Fruit fly (Drosophila melanogaster) whole organism, embryonic: ENCODE measurements around the gene GstZ1.

ENCODE experiments used
- Bteb2 ChIP-seq: fragments of 200-800 bp; sonication (Bioruptor generic); optimal IDR thresholded peaks from 2 replicates; lab custom pipeline; 2016; ENCODE audit warnings: missing biosample characterization, missing genetic modification characterization
- CG10267 ChIP-seq: fragments of 200-800 bp; sonication (Bioruptor generic); optimal IDR thresholded peaks from 2 replicates; lab custom pipeline; 2018; ENCODE audit warnings: missing biosample characterization, mild to moderate bottlenecking, missing genetic modification characterization, moderate library complexity
- CG11093 ChIP-seq: fragments of 200-800 bp; sonication (Bioruptor generic); IDR thresholded peaks from 3 replicates; pipeline ENCODE4 v1.3.6; 2022; ENCODE audit warnings: missing biosample characterization, missing genetic modification characterization
- CG11456 ChIP-seq: fragments of 200-800 bp; sonication (Bioruptor generic); IDR thresholded peaks from 3 replicates; pipeline ENCODE4 v1.3.6; 2022; ENCODE audit warnings: missing biosample characterization, missing genetic modification characterization
- CG11504 ChIP-seq: fragments of 200-800 bp; sonication (Bioruptor generic); optimal IDR thresholded peaks from 3 replicates; lab custom pipeline; 2019; ENCODE audit warnings: missing biosample characterization, mild to moderate bottlenecking, missing genetic modification characterization, moderate library complexity
- CG12659 ChIP-seq: fragments of 200-800 bp; sonication (Bioruptor generic); optimal IDR thresholded peaks from 3 replicates; lab custom pipeline; 2017; ENCODE audit warnings: mild to moderate bottlenecking, missing biosample characterization, missing genetic modification reagents, missing genetic modification characterization
- CG13287 ChIP-seq: fragments of 200-800 bp; sonication (Bioruptor generic); IDR thresholded peaks from 2 replicates; pipeline ENCODE4 v1.3.6; 2022; ENCODE audit warnings: missing biosample characterization, missing genetic modification characterization; ENCODE audit not compliant: partially characterized antibody
- CG14441 ChIP-seq: fragments of 200-800 bp; sonication (Bioruptor generic); IDR thresholded peaks from 2 replicates; pipeline ENCODE4 v1.3.6; 2022; ENCODE audit warnings: missing biosample characterization, missing genetic modification characterization
- CG14965 ChIP-seq: fragments of 200-800 bp; sonication (Bioruptor generic); optimal IDR thresholded peaks from 2 replicates; lab custom pipeline; 2016; ENCODE audit warnings: missing biosample characterization, missing genetic modification characterization, borderline replicate concordance
- CG15269 ChIP-seq: fragments of 200-800 bp; sonication (Bioruptor generic); optimal IDR thresholded peaks from 2 replicates; lab custom pipeline; 2018; ENCODE audit warnings: missing biosample characterization, mild to moderate bottlenecking, missing genetic modification characterization, moderate library complexity
- CG15696 ChIP-seq: fragments of 200-800 bp; sonication (Bioruptor generic); optimal IDR thresholded peaks from 2 replicates; lab custom pipeline; 2019; ENCODE audit warnings: missing biosample characterization, mild to moderate bottlenecking, missing genetic modification characterization, moderate library complexity
- CG18262 ChIP-seq: fragments of 200-800 bp; optimal IDR thresholded peaks from 3 replicates; lab custom pipeline; 2019; ENCODE audit warnings: missing biosample characterization, mild to moderate bottlenecking, missing genetic modification characterization, moderate library complexity
- CG18476 ChIP-seq: fragments of 200-800 bp; sonication (Bioruptor generic); optimal IDR thresholded peaks from 2 replicates; lab custom pipeline; 2016; ENCODE audit warnings: missing biosample characterization, mild to moderate bottlenecking, missing genetic modification characterization
- CG18619 ChIP-seq: fragments of 200-800 bp; sonication (Bioruptor generic); optimal IDR thresholded peaks from 3 replicates; lab custom pipeline; 2017; ENCODE audit warnings: missing biosample characterization, mild to moderate bottlenecking, missing genetic modification characterization
- CG2678 ChIP-seq: fragments of 200-800 bp; sonication (Bioruptor generic); optimal IDR thresholded peaks from 3 replicates; lab custom pipeline; 2019; ENCODE audit warnings: missing biosample characterization, mild to moderate bottlenecking, missing genetic modification characterization, moderate library complexity
- CG32767 ChIP-seq: fragments of 200-800 bp; sonication (Bioruptor generic); IDR thresholded peaks from 2 replicates; pipeline ENCODE4 v1.3.6; 2022; ENCODE audit warnings: missing biosample characterization, missing genetic modification characterization
- CG3847 ChIP-seq: fragments of 200-800 bp; sonication (Bioruptor generic); IDR thresholded peaks from 2 replicates; pipeline ENCODE4 v1.3.6; 2022; ENCODE audit warnings: missing biosample characterization, missing genetic modification characterization
- CG4328 ChIP-seq: fragments of 200-800 bp; sonication (Bioruptor generic); optimal IDR thresholded peaks from 3 replicates; lab custom pipeline; 2017; ENCODE audit warnings: missing biosample characterization, missing genetic modification reagents, missing genetic modification characterization
- CG7963 ChIP-seq: fragments of 200-800 bp; sonication (Bioruptor generic); IDR thresholded peaks from 3 replicates; pipeline ENCODE4 v1.3.6; 2022; ENCODE audit warnings: missing biosample characterization, missing genetic modification characterization; ENCODE audit not compliant: partially characterized antibody
- CG8924 ChIP-seq: fragments of 200-800 bp; optimal IDR thresholded peaks from 3 replicates; lab custom pipeline; 2019; ENCODE audit warnings: missing biosample characterization, mild to moderate bottlenecking, missing genetic modification characterization, moderate library complexity
- CG9817 ChIP-seq: fragments of 200-800 bp; sonication (Bioruptor generic); optimal IDR thresholded peaks from 2 replicates; lab custom pipeline; 2018; ENCODE audit warnings: missing biosample characterization, mild to moderate bottlenecking, missing genetic modification characterization, moderate library complexity
- CoRest ChIP-seq: fragments of 200-800 bp; sonication (Bioruptor generic); optimal IDR thresholded peaks from 3 replicates; lab custom pipeline; 2018; ENCODE audit warnings: missing biosample characterization, mild to moderate bottlenecking, missing genetic modification characterization, moderate library complexity
- D19A ChIP-seq: fragments of 200-800 bp; optimal IDR thresholded peaks from 3 replicates; lab custom pipeline; 2019; ENCODE audit warnings: missing biosample characterization, mild to moderate bottlenecking, missing genetic modification characterization, moderate library complexity
- Fer1 ChIP-seq: fragments of 200-800 bp; sonication (Bioruptor generic); optimal IDR thresholded peaks from 2 replicates; lab custom pipeline; 2017; ENCODE audit warnings: missing biosample characterization, mild to moderate bottlenecking, missing genetic modification characterization
- Fer3 ChIP-seq: fragments of 200-800 bp; sonication (Bioruptor generic); optimal IDR thresholded peaks from 2 replicates; lab custom pipeline; 2018; ENCODE audit warnings: missing biosample characterization, mild to moderate bottlenecking, missing genetic modification characterization, moderate library complexity
- Hr78 ChIP-seq, 2 experiments: fragments of 200-800 bp in 1 of 2; fragments of >200 bp in 1 of 2; sonication (Bioruptor generic) in 1 of 2; optimal IDR thresholded peaks; 2 replicates each; lab custom pipeline; 2017 to 2019; ENCODE audit warnings: missing biosample characterization in 2 of 2, missing genetic modification characterization in 2 of 2, mild to moderate bottlenecking in 1 of 2, moderate library complexity in 1 of 2
- Mad ChIP-seq: fragments of 200-800 bp; sonication (Bioruptor generic); optimal IDR thresholded peaks from 2 replicates; lab custom pipeline; 2016; ENCODE audit warnings: missing biosample characterization, missing genetic modification characterization
- Mrtf ChIP-seq: fragments of 200-800 bp; sonication (Bioruptor generic); IDR thresholded peaks from 3 replicates; pipeline ENCODE4 v1.3.6; 2022; ENCODE audit warnings: missing biosample characterization, missing genetic modification characterization
- Ssrp ChIP-seq: fragments of 200-800 bp; sonication (Bioruptor generic); optimal IDR thresholded peaks from 2 replicates; lab custom pipeline; 2018; ENCODE audit warnings: missing biosample characterization, mild to moderate bottlenecking, missing genetic modification characterization, moderate library complexity
- amos ChIP-seq: fragments of 200-800 bp; sonication (Bioruptor generic); IDR thresholded peaks from 2 replicates; pipeline ENCODE4 v1.3.6; 2022; ENCODE audit warnings: missing biosample characterization, missing genetic modification characterization; ENCODE audit not compliant: partially characterized antibody
- bsh ChIP-seq, 2 experiments: fragments of 200-800 bp; sonication (Bioruptor generic); optimal IDR thresholded peaks; 2 replicates each; lab custom pipeline; 2017 to 2018; ENCODE audit warnings: mild to moderate bottlenecking in 2 of 2, missing biosample characterization in 2 of 2, missing genetic modification characterization in 2 of 2, moderate library complexity in 1 of 2
- chif ChIP-seq, 2 experiments: fragments of 200-800 bp; sonication (Bioruptor generic); optimal IDR thresholded peaks; 3 replicates each; lab custom pipeline; 2016; ENCODE audit warnings: missing biosample characterization in 2 of 2, missing genetic modification characterization in 2 of 2
- corto ChIP-seq: fragments of 200-800 bp; sonication (Bioruptor generic); optimal IDR thresholded peaks from 2 replicates; lab custom pipeline; 2016; ENCODE audit warnings: missing biosample characterization, mild to moderate bottlenecking, missing genetic modification characterization, moderate library complexity
- fd96Cb ChIP-seq: fragments of 200-800 bp; sonication (Bioruptor generic); optimal IDR thresholded peaks from 2 replicates; lab custom pipeline; 2018; ENCODE audit warnings: missing biosample characterization, mild to moderate bottlenecking, missing genetic modification characterization, moderate library complexity
- ind ChIP-seq: fragments of 200-800 bp; sonication (Bioruptor generic); optimal IDR thresholded peaks from 3 replicates; lab custom pipeline; 2016; ENCODE audit warnings: missing biosample characterization, missing genetic modification characterization
- jing ChIP-seq: fragments of 200-800 bp; sonication (Bioruptor generic); optimal IDR thresholded peaks from 2 replicates; lab custom pipeline; 2018; ENCODE audit warnings: missing biosample characterization, mild to moderate bottlenecking, missing genetic modification characterization
- jumu ChIP-seq: fragments of 200-800 bp; sonication (Bioruptor generic); optimal IDR thresholded peaks from 3 replicates; lab custom pipeline; 2016; ENCODE audit warnings: missing biosample characterization, missing genetic modification characterization
- lilli ChIP-seq: fragments of 200-800 bp; sonication (Bioruptor generic); optimal IDR thresholded peaks from 3 replicates; lab custom pipeline; 2016; ENCODE audit warnings: missing biosample characterization, missing genetic modification characterization
- mam ChIP-seq: fragments of 200-800 bp; sonication (Bioruptor generic); optimal IDR thresholded peaks from 3 replicates; lab custom pipeline; 2016; ENCODE audit warnings: missing biosample characterization, missing genetic modification characterization
- mld ChIP-seq: fragments of 200-800 bp; sonication (Bioruptor generic); IDR thresholded peaks from 3 replicates; pipeline ENCODE4 v1.3.6; 2022; ENCODE audit warnings: missing biosample characterization, missing genetic modification characterization; ENCODE audit not compliant: partially characterized antibody
- odd ChIP-seq: fragments of 200-800 bp; sonication (Bioruptor generic); optimal IDR thresholded peaks from 2 replicates; lab custom pipeline; 2017; ENCODE audit warnings: missing biosample characterization, mild to moderate bottlenecking, missing genetic modification characterization
- pnt ChIP-seq: fragments of 200-800 bp; sonication (Bioruptor generic); optimal IDR thresholded peaks from 3 replicates; lab custom pipeline; 2016; ENCODE audit warnings: missing biosample characterization, missing genetic modification characterization
- pzg ChIP-seq: fragments of 200-800 bp; sonication (Bioruptor generic); optimal IDR thresholded peaks from 3 replicates; lab custom pipeline; 2018; ENCODE audit warnings: missing biosample characterization, mild to moderate bottlenecking, missing genetic modification characterization, moderate library complexity
- row ChIP-seq: fragments of 200-800 bp; sonication (Bioruptor generic); IDR thresholded peaks from 3 replicates; pipeline ENCODE4 v1.3.6; 2022; ENCODE audit warnings: missing biosample characterization, missing genetic modification characterization
- sisA ChIP-seq: fragments of 200-800 bp; sonication (Bioruptor generic); IDR thresholded peaks from 2 replicates; pipeline ENCODE4 v1.3.6; 2022; ENCODE audit warnings: missing biosample characterization, missing genetic modification characterization
- trh ChIP-seq: fragments of 200-800 bp; sonication (Bioruptor generic); optimal IDR thresholded peaks from 2 replicates; lab custom pipeline; 2016; ENCODE audit warnings: missing biosample characterization, missing genetic modification characterization

Gene GstZ1

DNA sequence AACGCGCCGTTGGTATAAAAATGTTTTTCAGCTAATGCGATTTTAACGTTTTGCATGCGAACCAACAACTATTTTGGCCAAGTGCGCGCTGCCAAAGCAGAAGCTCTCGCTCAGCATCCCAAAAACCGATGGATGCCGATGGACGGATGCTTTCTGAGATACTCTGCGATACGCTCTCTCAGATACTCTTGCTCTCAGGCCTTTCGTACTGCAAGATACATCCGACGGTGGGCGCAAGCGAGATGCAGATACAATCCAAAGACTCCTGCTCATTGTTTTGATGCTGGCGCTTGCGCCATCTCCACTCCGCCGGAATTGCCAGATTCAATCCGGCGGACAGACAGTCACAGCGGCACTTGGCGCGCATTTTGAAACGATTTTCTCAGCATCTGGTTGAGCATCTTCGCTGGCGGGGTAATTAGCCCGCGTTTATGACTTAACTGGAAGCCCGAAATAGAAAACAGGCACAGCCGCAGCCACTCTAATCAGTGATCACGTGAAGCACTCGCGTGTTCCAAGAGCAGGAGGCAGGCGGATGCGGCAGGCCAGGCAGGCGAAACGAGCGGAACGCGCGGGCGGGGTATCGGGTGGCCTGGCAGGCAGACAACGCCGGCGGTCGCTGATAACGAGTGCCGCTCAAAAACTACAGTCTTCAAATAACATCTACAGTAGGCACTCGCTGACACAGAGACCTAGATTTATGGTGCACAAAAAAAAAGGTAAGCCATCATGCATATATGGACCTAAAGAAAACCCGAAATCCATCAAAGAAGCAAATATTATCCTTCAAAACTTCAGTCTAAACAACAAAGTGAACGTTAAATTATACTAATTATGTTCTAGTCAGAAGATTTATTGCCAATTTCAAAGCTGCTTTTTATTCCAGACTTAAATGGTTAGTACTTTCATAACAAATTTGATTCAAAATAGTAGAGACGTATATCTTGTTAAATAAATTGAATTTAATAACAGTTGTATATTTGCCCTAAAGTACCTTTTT is 37.6 kb upstream of the GstZ1 start, which contains the start of gene CG16779 (continued):
- TF ChIP-seq row (GFP tag; lab: Robert Waterston, UW) (peak; percentile 71), corto (no peak), jumu (GFP tag; lab: Kevin White, UChicago) (no peak), trh (GFP tag; lab: Kevin White, UChicago) (peak; percentile 14), lilli (peak; percentile 35), jing (GFP tag; lab: Kevin White, UChicago) (peak; percentile 3), CG18476 (GFP tag; lab: Kevin White, UChicago) (peak; percentile 4), bsh (GFP tag; optimal IDR thresholded peaks at IDR 0.05; lab: Kevin White, UChicago) (peak in 1 of 2 experiments; percentile 10), CG15696 (peak; percentile 55), CoRest (tag; lab: Kevin White, UChicago) (peak; percentile 57), CG7963 (GFP tag; lab: Robert Waterston, UW) (no peak), CG18619 (GFP tag; lab: Kevin White, UChicago) (peak; percentile 19), Mrtf (GFP tag; lab: Robert Waterston, UW) (no peak), CG14441 (peak; percentile 27; the same call in 1 of the 2 replicates), CG2678 (tag; lab: Kevin White, UChicago) (peak; percentile 74), CG9817 (peak; percentile 7), CG11504 (tag; lab: Kevin White, UChicago) (peak; percentile 66), CG32767 (GFP tag; lab: Robert Waterston, UW) (0 out of 2 replicates have a peak, but pooled peaks have one; percentile 17), Ssrp (tag; lab: Kevin White, UChicago) (peak; percentile 55), CG12659 (GFP tag; lab: Kevin White, UChicago) (peak; percentile 19), Bteb2 (peak; percentile 15), Fer3 (tag; lab: Kevin White, UChicago) (peak; percentile 31), chif (GFP tag; optimal IDR thresholded peaks at IDR 0.05; lab: Kevin White, UChicago) (peak; percentile 9 to 22), CG10267 (peak; percentile 39), CG4328 (GFP tag; lab: Kevin White, UChicago) (peak; percentile 26), ind (GFP tag; lab: Kevin White, UChicago) (peak; percentile 17), fd96Cb (tag; lab: Kevin White, UChicago) (peak; percentile 28), CG11456 (peak; percentile 60; the same call in 1 of the 3 replicates), Fer1 (GFP tag; lab: Kevin White, UChicago) (peak; percentile 20), CG15269 (peak; percentile 49), pzg (GFP tag; lab: Kevin White, UChicago) (peak; percentile 64), Hr78 (GFP tag; optimal IDR thresholded peaks at IDR 0.05; lab: Kevin White, UChicago) (peak in 1 of 2 experiments; percentile 74), mam (peak; percentile 16), CG14965 (no peak), CG18262 (tag; lab: Kevin White, UChicago) (peak; percentile 66), sisA (GFP tag; lab: Robert Waterston, UW) (0 out of 2 replicates have a peak, but pooled peaks have one; percentile 12), CG13287 (GFP tag; lab: Robert Waterston, UW) (peak; percentile 40; the same call in 1 of the 2 replicates), odd (GFP tag; lab: Kevin White, UChicago) (peak; percentile 11), CG3847 (GFP tag; lab: Robert Waterston, UW) (0 out of 2 replicates have a peak, but pooled peaks have one; percentile 11), pnt (peak; percentile 9), Mad (GFP tag; lab: Kevin White, UChicago) (no peak), CG8924 (peak; percentile 14), mld (GFP tag; lab: Robert Waterston, UW) (no peak), amos (GFP tag; lab: Robert Waterston, UW) (no peak), D19A (peak; percentile 28), CG11093 (GFP tag; lab: Robert Waterston, UW) (0 out of 3 replicates have a peak, but pooled peaks have one; percentile 6)
